Worm (Caenorhabditis elegans) whole organism, young adult: Measurements from ENCODE around the gene R11G1.11.

Experiments used
- B0035.1 ChIP-seq: sonication (generic microtip); optimal IDR thresholded peaks from 2 replicates; lab custom pipeline; 2016; ENCODE audit warnings: missing genetic modification characterization, mild to moderate bottlenecking, missing compliant biosample characterization, missing genotype, missing genetic modification reagents
- C17E4.6 ChIP-seq: fragments of 200-800 bp; sonication (Bioruptor generic); IDR thresholded peaks from 2 replicates; pipeline ENCODE4 v1.3.6; 2022; ENCODE audit warnings: missing genetic modification reagents, missing genetic modification characterization, missing compliant biosample characterization
- D2030.7 ChIP-seq: fragments of 200-800 bp; sonication (Bioruptor generic); IDR thresholded peaks from 2 replicates; pipeline ENCODE4 v1.3.6; 2022; ENCODE audit warnings: missing genetic modification reagents, missing genetic modification characterization, missing compliant biosample characterization
- F37B4.10 ChIP-seq: fragments of 200-800 bp; sonication (Bioruptor generic); IDR thresholded peaks from 2 replicates; pipeline ENCODE4 v1.3.6; 2022; ENCODE audit warnings: missing genetic modification characterization, missing compliant biosample characterization
- F39B2.1 ChIP-seq: fragments of 200-800 bp; sonication (Bioruptor generic); IDR thresholded peaks from 2 replicates; pipeline ENCODE4 v1.3.6; 2022; ENCODE audit warnings: missing genetic modification reagents, missing genetic modification characterization, missing compliant biosample characterization
- F49E8.2 ChIP-seq: sonication (generic microtip); optimal IDR thresholded peaks from 3 replicates; lab custom pipeline; 2017; ENCODE audit warnings: missing genetic modification characterization, mild to moderate bottlenecking, missing compliant biosample characterization, antibody characterized with exemption, moderate library complexity; ENCODE audit not compliant: insufficient read depth
- F52B5.7 ChIP-seq: sonication (generic microtip); optimal IDR thresholded peaks from 2 replicates; lab custom pipeline; 2016; ENCODE audit warnings: mild to moderate bottlenecking, missing genetic modification characterization, missing compliant biosample characterization
- F57A8.1 ChIP-seq: fragments of 200-800 bp; sonication (Bioruptor generic); optimal IDR thresholded peaks from 2 replicates; lab custom pipeline; 2018; ENCODE audit warnings: mild to moderate bottlenecking, missing genetic modification characterization, moderate library complexity, missing compliant biosample characterization
- K12H6.12 ChIP-seq: fragments of 200-800 bp; sonication (Bioruptor generic); optimal IDR thresholded peaks from 2 replicates; lab custom pipeline; 2018; ENCODE audit warnings: mild to moderate bottlenecking, missing genetic modification characterization, missing compliant biosample characterization
- T07F8.4 ChIP-seq: sonication (generic microtip); optimal IDR thresholded peaks from 2 replicates; lab custom pipeline; 2016; ENCODE audit warnings: mild to moderate bottlenecking, missing genetic modification characterization, moderate library complexity, missing compliant biosample characterization
- Y67H2A.10 ChIP-seq: fragments of 200-800 bp; sonication (Bioruptor generic); conservative IDR thresholded peaks from 2 replicates; pipeline ENCODE4 v1.3.6; 2022; ENCODE audit warnings: missing genetic modification reagents, missing genetic modification characterization, missing compliant biosample characterization
- Y79H2A.3 ChIP-seq: fragments of 200-800 bp; sonication (Bioruptor generic); conservative IDR thresholded peaks from 2 replicates; pipeline ENCODE4 v1.3.6; 2022; ENCODE audit warnings: missing genetic modification reagents, missing genetic modification characterization, missing compliant biosample characterization
- ama-1 ChIP-seq, 3 experiments: fragments of 150-350 bp in 1 of 3; sonication (generic microtip) in 2 of 3; optimal IDR thresholded peaks; 2 replicates each; lab custom pipeline; 2014 to 2018; ENCODE audit warnings: missing biosample characterization in 2 of 3, missing genetic modification characterization in 2 of 3, missing genetic modification reagents in 2 of 3
- attf-5 ChIP-seq: fragments of 200-800 bp; sonication (Bioruptor generic); optimal IDR thresholded peaks from 2 replicates; lab custom pipeline; 2018; ENCODE audit warnings: mild to moderate bottlenecking, missing genetic modification characterization, missing compliant biosample characterization
- bed-1 ChIP-seq: fragments of 200-800 bp; sonication (Bioruptor generic); IDR thresholded peaks from 2 replicates; pipeline ENCODE4 v1.3.6; 2022; ENCODE audit warnings: missing genetic modification reagents, missing genetic modification characterization, missing compliant biosample characterization
- ccch-3 ChIP-seq: fragments of 200-800 bp; sonication (Bioruptor generic); optimal IDR thresholded peaks from 2 replicates; lab custom pipeline; 2018; ENCODE audit warnings: mild to moderate bottlenecking, missing genetic modification characterization, missing compliant biosample characterization
- cebp-1 ChIP-seq, 2 experiments: fragments of 200-800 bp in 1 of 2; sonication (Bioruptor generic) in 1 of 2; sonication (generic microtip) in 1 of 2; IDR thresholded peaks in 1 of 2; optimal IDR thresholded peaks in 1 of 2; 2 replicates each; pipeline versions ENCODE4 v1.3.6 to Lab custom; 2017 to 2022; ENCODE audit warnings: missing compliant biosample characterization in 2 of 2, missing genetic modification characterization in 2 of 2, mild to moderate bottlenecking in 1 of 2, missing genetic modification reagents in 1 of 2, moderate library complexity in 1 of 2
- ceh-40 ChIP-seq: fragments of 200-800 bp; sonication (Bioruptor generic); IDR thresholded peaks from 2 replicates; pipeline ENCODE4 v1.3.6; 2022; ENCODE audit warnings: missing genetic modification characterization, missing compliant biosample characterization
- ceh-91 ChIP-seq: fragments of 200-800 bp; sonication (Bioruptor generic); IDR thresholded peaks from 2 replicates; pipeline ENCODE4 v1.3.6; 2022; ENCODE audit warnings: missing genetic modification reagents, missing genetic modification characterization, missing compliant biosample characterization
- chd-7 ChIP-seq: sonication (generic microtip); optimal IDR thresholded peaks from 2 replicates; lab custom pipeline; 2016; ENCODE audit warnings: mild to moderate bottlenecking, missing genetic modification characterization, moderate library complexity, missing compliant biosample characterization
- dox-1 ChIP-seq: fragments of 200-800 bp; sonication (Bioruptor generic); IDR thresholded peaks from 2 replicates; pipeline ENCODE4 v1.3.6; 2022; ENCODE audit warnings: missing genetic modification reagents, missing genetic modification characterization, missing compliant biosample characterization
- dpff-1 ChIP-seq: sonication (generic microtip); optimal IDR thresholded peaks from 2 replicates; lab custom pipeline; 2017; ENCODE audit warnings: mild to moderate bottlenecking, missing genetic modification characterization, missing compliant biosample characterization
- egl-18 ChIP-seq: fragments of 200-800 bp; sonication (Bioruptor generic); IDR thresholded peaks from 2 replicates; pipeline ENCODE4 v1.3.6; 2022; ENCODE audit warnings: missing genetic modification reagents, missing genetic modification characterization, missing compliant biosample characterization
- egl-44 ChIP-seq: fragments of 200-800 bp; sonication (Bioruptor generic); IDR thresholded peaks from 2 replicates; pipeline ENCODE4 v1.3.6; 2022; ENCODE audit warnings: missing genetic modification reagents, missing genetic modification characterization, missing compliant biosample characterization
- ets-4 ChIP-seq: fragments of 200-800 bp; sonication (Bioruptor generic); optimal IDR thresholded peaks from 2 replicates; lab custom pipeline; 2018; ENCODE audit warnings: mild to moderate bottlenecking, missing genetic modification characterization, missing compliant biosample characterization
- hmg-1.2 ChIP-seq: fragments of 200-800 bp; sonication (Bioruptor generic); IDR thresholded peaks from 2 replicates; pipeline ENCODE4 v1.3.6; 2022; ENCODE audit warnings: missing genetic modification reagents, missing genetic modification characterization, missing compliant biosample characterization
- hsf-1 ChIP-seq: fragments of 200-800 bp; sonication (Bioruptor generic); IDR thresholded peaks from 2 replicates; pipeline ENCODE4 v1.3.6; 2022; ENCODE audit warnings: missing genetic modification reagents, missing genetic modification characterization, missing compliant biosample characterization
- let-526 ChIP-seq: fragments of 200-800 bp; sonication (Bioruptor generic); IDR thresholded peaks from 2 replicates; pipeline ENCODE4 v1.3.6; 2022; ENCODE audit warnings: missing genetic modification reagents, missing genetic modification characterization, missing compliant biosample characterization
- lin-35 ChIP-seq, 3 experiments: fragments of 150-350 bp in 2 of 3; sonication (generic microtip) in 1 of 3; optimal IDR thresholded peaks; 2 replicates each; lab custom pipeline; 2014 to 2018; ENCODE audit warnings: missing biosample characterization in 3 of 3, missing genetic modification characterization in 3 of 3, missing genetic modification reagents in 3 of 3
- lir-1 ChIP-seq: fragments of 200-800 bp; sonication (Bioruptor generic); conservative IDR thresholded peaks from 2 replicates; pipeline ENCODE4 v1.3.6; 2022; ENCODE audit warnings: missing genetic modification reagents, missing genetic modification characterization, missing compliant biosample characterization
- lsl-1 ChIP-seq: fragments of 200-800 bp; sonication (Bioruptor generic); optimal IDR thresholded peaks from 2 replicates; lab custom pipeline; 2018; ENCODE audit warnings: mild to moderate bottlenecking, missing genetic modification characterization, moderate library complexity, missing compliant biosample characterization
- madf-10 ChIP-seq: sonication (generic microtip); optimal IDR thresholded peaks from 2 replicates; lab custom pipeline; 2016; ENCODE audit warnings: mild to moderate bottlenecking, missing genetic modification characterization, missing compliant biosample characterization
- madf-6 ChIP-seq: fragments of 200-800 bp; sonication (Bioruptor generic); IDR thresholded peaks from 2 replicates; pipeline ENCODE4 v1.3.6; 2022; ENCODE audit warnings: missing genetic modification reagents, missing genetic modification characterization, missing compliant biosample characterization
- mel-28 ChIP-seq: sonication (generic microtip); optimal IDR thresholded peaks from 2 replicates; lab custom pipeline; 2016; ENCODE audit warnings: borderline replicate concordance, mild to moderate bottlenecking, missing genetic modification characterization, missing compliant biosample characterization
- mxl-1 ChIP-seq: sonication (generic microtip); optimal IDR thresholded peaks from 2 replicates; lab custom pipeline; 2016; ENCODE audit warnings: missing genetic modification characterization, missing compliant biosample characterization
- rcor-1 ChIP-seq: fragments of 200-800 bp; sonication (Bioruptor generic); IDR thresholded peaks from 2 replicates; pipeline ENCODE4 v1.3.6; 2022; ENCODE audit warnings: missing genetic modification reagents, missing genetic modification characterization, missing compliant biosample characterization
- repo-1 ChIP-seq: sonication (generic microtip); optimal IDR thresholded peaks from 2 replicates; lab custom pipeline; 2017; ENCODE audit warnings: mild to moderate bottlenecking, missing genetic modification characterization, missing compliant biosample characterization
- sdz-38 ChIP-seq: sonication (generic microtip); optimal IDR thresholded peaks from 2 replicates; lab custom pipeline; 2016; ENCODE audit warnings: missing genotype, missing genetic modification characterization, missing compliant biosample characterization
- snpc-1.3 ChIP-seq: sonication (generic microtip); optimal IDR thresholded peaks from 2 replicates; lab custom pipeline; 2017; ENCODE audit warnings: missing genetic modification characterization, mild to moderate bottlenecking, missing compliant biosample characterization, antibody characterized with exemption, moderate library complexity, missing genotype, missing genetic modification reagents; ENCODE audit not compliant: insufficient read depth
- tbp1 ChIP-seq: fragments of 200-800 bp; sonication (Bioruptor generic); optimal IDR thresholded peaks from 2 replicates; lab custom pipeline; 2018; ENCODE audit warnings: mild to moderate bottlenecking, missing genetic modification characterization, missing compliant biosample characterization
- tbx-9 ChIP-seq: sonication (generic microtip); optimal IDR thresholded peaks from 2 replicates; lab custom pipeline; 2016; ENCODE audit warnings: borderline replicate concordance, missing genetic modification characterization, inconsistent platforms, missing compliant biosample characterization
- tlf-1 ChIP-seq: fragments of 200-800 bp; sonication (Bioruptor generic); optimal IDR thresholded peaks from 2 replicates; lab custom pipeline; 2018; ENCODE audit warnings: mild to moderate bottlenecking, missing genetic modification characterization, missing compliant biosample characterization
- unc-130 ChIP-seq: sonication (generic microtip); optimal IDR thresholded peaks from 2 replicates; lab custom pipeline; 2016; ENCODE audit warnings: missing genetic modification reagents, missing genetic modification characterization, missing compliant biosample characterization
- xnd-1 ChIP-seq: sonication (generic microtip); optimal IDR thresholded peaks from 2 replicates; lab custom pipeline; 2016; ENCODE audit warnings: missing genotype, missing genetic modification reagents, missing genetic modification characterization, missing compliant biosample characterization
- zfh-2 ChIP-seq: fragments of 200-800 bp; sonication (Bioruptor generic); conservative IDR thresholded peaks from 2 replicates; pipeline ENCODE4 v1.3.6; 2022; ENCODE audit warnings: missing genetic modification reagents, missing genetic modification characterization, missing compliant biosample characterization
- ztf-26 ChIP-seq: sonication (generic microtip); optimal IDR thresholded peaks from 2 replicates; lab custom pipeline; 2017; ENCODE audit warnings: missing genetic modification characterization, missing compliant biosample characterization
- ztf-28 ChIP-seq: fragments of 200-800 bp; sonication (Bioruptor generic); IDR thresholded peaks from 2 replicates; pipeline ENCODE4 v1.3.6; 2022; ENCODE audit warnings: missing genetic modification reagents, missing genetic modification characterization, missing compliant biosample characterization
- ztf-6 ChIP-seq: fragments of 200-800 bp; sonication (Bioruptor generic); IDR thresholded peaks from 2 replicates; pipeline ENCODE4 v1.3.6; 2022; ENCODE audit warnings: missing genetic modification reagents, missing genetic modification characterization, missing compliant biosample characterization

The R11G1.11 gene

ce11 chrX:3631550-3631949, 23.2 kb upstream of the R11G1.11 start (continued):
- no peak for TF ChIP-seq chd-7 (tag; lab: Kevin White, UChicago)
- no peak for TF ChIP-seq lin-35 (GFP tag; optimal IDR thresholded peaks at IDR 0.05; lab: Kevin White, UChicago)
- no peak for TF ChIP-seq dpff-1 (tag; lab: Kevin White, UChicago)
- TF ChIP-seq C17E4.6 = no peak
- TF ChIP-seq F57A8.1 (GFP tag; lab: Kevin White, UChicago) = no peak
- no peak for TF ChIP-seq B0035.1 (tag; lab: Kevin White, UChicago)
- TF ChIP-seq T07F8.4 (tag; lab: Kevin White, UChicago) = no peak
- TF ChIP-seq rcor-1 (GFP tag; lab: Robert Waterston, UW) = no peak
- no peak for TF ChIP-seq F49E8.2 (tag; lab: Kevin White, UChicago)
- TF ChIP-seq egl-18 = 0 out of 2 replicates have a peak, but pooled peaks have one; percentile 15
- 0 out of 2 replicates have a peak, but pooled peaks have one; percentile 52 for TF ChIP-seq bed-1
- no peak for TF ChIP-seq ets-4 (GFP tag; lab: Kevin White, UChicago)
- no peak for TF ChIP-seq mxl-1
- TF ChIP-seq sdz-38 = no peak
- TF ChIP-seq let-526 (GFP tag; lab: Robert Waterston, UW) = 0 out of 2 replicates have a peak, but pooled peaks have one; percentile 40
- TF ChIP-seq cebp-1 (GFP tag; IDR thresholded peaks at IDR 0.05; lab: Robert Waterston, UW) = no peak
- no peak for TF ChIP-seq cebp-1 (tag; optimal IDR thresholded peaks at IDR 0.05; lab: Kevin White, UChicago)
- no peak for TF ChIP-seq madf-10 (tag; lab: Kevin White, UChicago)
- TF ChIP-seq ztf-6 (GFP tag; lab: Robert Waterston, UW) = no peak
- no peak for TF ChIP-seq madf-6
- no peak; the same call in 1 of the 2 replicates for TF ChIP-seq F39B2.1 (GFP tag; lab: Robert Waterston, UW)
- no peak for TF ChIP-seq repo-1
- TF ChIP-seq D2030.7 (GFP tag; lab: Robert Waterston, UW) = no peak
- TF ChIP-seq Y79H2A.3 (GFP tag; lab: Robert Waterston, UW) = no peak
- peak; percentile 77; the same call in 1 of the 2 replicates for TF ChIP-seq egl-44
- peak; percentile 97 for TF ChIP-seq F37B4.10
- TF ChIP-seq K12H6.12 = no peak
- no peak for TF ChIP-seq ama-1 (optimal IDR thresholded peaks at IDR 0.05; lab: Kevin White, UChicago)
- no peak for TF ChIP-seq ama-1 (GFP tag; optimal IDR thresholded peaks at IDR 0.05; lab: Kevin White, UChicago)
- no peak for TF ChIP-seq unc-130 (GFP tag; lab: Kevin White, UChicago)
- no peak for TF ChIP-seq tlf-1 (GFP tag; lab: Kevin White, UChicago)
- TF ChIP-seq tbx-9 (tag; lab: Kevin White, UChicago) = no peak
- no peak for TF ChIP-seq ceh-40 (GFP tag; lab: Robert Waterston, UW)
- no peak for TF ChIP-seq F52B5.7 (tag; lab: Kevin White, UChicago)
- TF ChIP-seq snpc-1.3 (tag; lab: Kevin White, UChicago) = no peak
- TF ChIP-seq ztf-26 (tag; lab: Kevin White, UChicago) = no peak
- no peak for TF ChIP-seq hmg-1.2
- TF ChIP-seq mel-28 = no peak
- TF ChIP-seq Y67H2A.10 (GFP tag; lab: Robert Waterston, UW) = no peak
- no peak for TF ChIP-seq zfh-2 (GFP tag; lab: Robert Waterston, UW)
- TF ChIP-seq ccch-3 (GFP tag; lab: Kevin White, UChicago) = no peak
- no peak for TF ChIP-seq lir-1 (GFP tag; lab: Robert Waterston, UW)
- no peak for TF ChIP-seq tbp1
- 0 out of 2 replicates have a peak, but pooled peaks have one; percentile 26 for TF ChIP-seq ztf-28
- no peak for TF ChIP-seq attf-5 (GFP tag; lab: Kevin White, UChicago)
- TF ChIP-seq hsf-1 (GFP tag; lab: Robert Waterston, UW) = no peak; the same call in none of the 2 replicates
- TF ChIP-seq lsl-1 (GFP tag; lab: Kevin White, UChicago) = no peak
- peak; percentile 59; the same call in 1 of the 2 replicates for TF ChIP-seq dox-1 (GFP tag; lab: Robert Waterston, UW)
- no peak for TF ChIP-seq xnd-1 (tag; lab: Kevin White, UChicago)
- TF ChIP-seq ceh-91 (GFP tag; lab: Robert Waterston, UW) = 0 out of 2 replicates have a peak, but pooled peaks have one; percentile 46
